Worm (Caenorhabditis elegans): ENCODE results near the gene Y57G11C.52.

The Y57G11C.52 gene

ce11 chrIV:14861691-14862090 lies 7.9 kb downstream of the Y57G11C.52 start, which contains the start of gene Y57G11C.23:
TSS of gene Y57G11C.23 (minus strand) at chrIV:14861791.
- TF ChIP-seq Y56A3A.18 (GFP tag; IDR thresholded peaks at IDR 0.05) (no peak), F39B2.1 (GFP tag; IDR thresholded peaks at IDR 0.05) (no peak), dox-1 (GFP tag; IDR thresholded peaks at IDR 0.05) (no peak), B0019.2 (GFP tag; conservative IDR thresholded peaks at IDR 0.05) (no peak), ztf-25 (GFP tag; IDR thresholded peaks at IDR 0.05) (no peak), fkh-3 (tag; optimal IDR thresholded peaks at IDR 0.05) (no peak), gei-17 (GFP tag; optimal IDR thresholded peaks at IDR 0.05) (no peak), nhr-90 (tag; optimal IDR thresholded peaks at IDR 0.05) (no peak), egl-44 (GFP tag; IDR thresholded peaks at IDR 0.05) (no peak), egrh-3 (GFP tag; IDR thresholded peaks at IDR 0.05) (no peak)

ce11 chrIV:14862147-14862546 lies 8.3 kb downstream of the Y57G11C.52 start, which contains the start of gene Y57G11C.38:
TSS of gene Y57G11C.38 (plus strand) at chrIV:14862447.
- TF ChIP-seq C06A6.2 (GFP tag; conservative IDR thresholded peaks at IDR 0.05): no peak
- TF ChIP-seq mcd-1 (GFP tag; IDR thresholded peaks at IDR 0.05): no peak
- TF ChIP-seq tbp1 (GFP tag; optimal IDR thresholded peaks at IDR 0.05): no peak
- TF ChIP-seq nhr-27 (tag; optimal IDR thresholded peaks at IDR 0.05): no peak
- no peak for TF ChIP-seq mxl-1 (tag; optimal IDR thresholded peaks at IDR 0.05)
- TF ChIP-seq cebp-1 (GFP tag; IDR thresholded peaks at IDR 0.05): no peak
- TF ChIP-seq cebp-1 (tag; optimal IDR thresholded peaks at IDR 0.05): no peak
- no peak for TF ChIP-seq let-526 (GFP tag; IDR thresholded peaks at IDR 0.05)
- TF ChIP-seq ama-1 (optimal IDR thresholded peaks at IDR 0.05): no peak
- TF ChIP-seq ama-1 (GFP tag; optimal IDR thresholded peaks at IDR 0.05): no peak
- TF ChIP-seq K11D2.4 (GFP tag; IDR thresholded peaks at IDR 0.05): no peak
- no peak for TF ChIP-seq D2030.7 (GFP tag; IDR thresholded peaks at IDR 0.05)
- no peak for TF ChIP-seq aptf-2 (GFP tag; conservative IDR thresholded peaks at IDR 0.05)
- no peak for TF ChIP-seq hlh-26 (GFP tag; conservative IDR thresholded peaks at IDR 0.05)
- TF ChIP-seq attf-5 (GFP tag; optimal IDR thresholded peaks at IDR 0.05): no peak
- TF ChIP-seq F39B2.1 (GFP tag; IDR thresholded peaks at IDR 0.05): no peak
- TF ChIP-seq F52B5.7 (tag; optimal IDR thresholded peaks at IDR 0.05): no peak
- TF ChIP-seq snpc-3.4 (tag; optimal IDR thresholded peaks at IDR 0.05): no peak

- TF ChIP-seq rec-8 (tag; optimal IDR thresholded peaks at IDR 0.05) (no peak), let-526 (GFP tag; IDR thresholded peaks at IDR 0.05) (no peak), hmg-1.2 (GFP tag; IDR thresholded peaks at IDR 0.05) (peak; percentile 71; the same call in 1 of the 2 replicates), ztf-25 (GFP tag; IDR thresholded peaks at IDR 0.05) (no peak), D2030.7 (GFP tag; IDR thresholded peaks at IDR 0.05) (0 out of 2 replicates have a peak, but pooled peaks have one; percentile 11), F57A8.1 (GFP tag; optimal IDR thresholded peaks at IDR 0.05) (no peak), T26A5.8 (tag; optimal IDR thresholded peaks at IDR 0.05) (no peak), K11D2.4 (GFP tag; IDR thresholded peaks at IDR 0.05) (no peak), ama-1 (optimal IDR thresholded peaks at IDR 0.05) (no peak), ama-1 (GFP tag; optimal IDR thresholded peaks at IDR 0.05) (no peak), Y67H2A.10 (GFP tag; conservative IDR thresholded peaks at IDR 0.05) (no peak), lir-1 (GFP tag; conservative IDR thresholded peaks at IDR 0.05) (no peak), cebp-2 (GFP tag; IDR thresholded peaks at IDR 0.05) (no peak), attf-6 (GFP tag; IDR thresholded peaks at IDR 0.05) (peak; percentile 96), F22D6.2 (tag; optimal IDR thresholded peaks at IDR 0.05) (no peak), lin-35 (GFP tag; optimal IDR thresholded peaks at IDR 0.05) (no peak), snpc-4 (GFP tag; optimal IDR thresholded peaks at IDR 0.05) (peak; percentile 88), snpc-4 (tag; optimal IDR thresholded peaks at IDR 0.05) (peak; percentile 89 to 93 (median 90)), nhr-90 (tag; optimal IDR thresholded peaks at IDR 0.05) (no peak), ceh-79 (tag; optimal IDR thresholded peaks at IDR 0.05) (no peak), tbp1 (GFP tag; optimal IDR thresholded peaks at IDR 0.05) (peak; percentile 62), him-1 (tag; optimal IDR thresholded peaks at IDR 0.05) (no peak), snpc-1.1 (tag; optimal IDR thresholded peaks at IDR 0.05; ENCODE audit: insufficient read depth) (peak; percentile 86), pha-4 (tag; optimal IDR thresholded peaks at IDR 0.05) (no peak)
Measured at ce11 chrIV:14863772-14864171, 10.0 kb downstream of the Y57G11C.52 start.

Measured in whole organism, young adult.